6 fruit fly cellular contexts compared by ENCODE assay signal in the genomic region with DNA sequence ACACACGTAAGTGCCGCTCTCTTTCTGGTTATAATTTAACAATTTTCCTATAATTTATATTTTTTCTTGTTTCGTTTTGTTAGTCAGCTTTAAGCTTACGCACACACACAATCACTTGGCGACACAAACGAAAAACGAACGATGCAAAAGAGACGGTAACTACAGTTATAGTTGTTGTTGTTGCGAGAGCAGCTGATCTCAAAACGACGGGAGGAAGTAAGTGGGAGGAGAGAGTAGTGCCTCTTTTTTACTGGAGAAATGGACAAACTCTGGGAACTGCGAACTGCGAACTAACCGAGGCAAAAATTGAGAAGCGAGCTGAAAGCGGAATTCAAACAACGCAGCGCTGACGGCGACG.
TF ChIP-seq lines count a peak whose summit lies in the region.

No protein-coding gene starts in this region.

- TF ChIP-seq CTCF in whole organism, embryonic (GFP tag; optimal IDR thresholded peaks at IDR 0.05; lab: Kevin White, UChicago): no peak

TF ChIP-seq in Kc167, 6 proteins besides CTCF, POLR2A, EP300 and RAD21:
- TF ChIP-seq insv (optimal IDR thresholded peaks at IDR 0.05; lab: Kevin White, UChicago): no peak
- TF ChIP-seq Myc (optimal IDR thresholded peaks at IDR 0.05; lab: Kevin White, UChicago): no peak
- TF ChIP-seq h (optimal IDR thresholded peaks at IDR 0.05; lab: Kevin White, UChicago): no peak
- TF ChIP-seq Sin3A (optimal IDR thresholded peaks at IDR 0.05; lab: Kevin White, UChicago): no peak
- TF ChIP-seq psq (optimal IDR thresholded peaks at IDR 0.05; lab: Kevin White, UChicago): peak; percentile 87
TF ChIP-seq in Kc167: peak in this region for 1.

TF ChIP-seq in whole organism, adult, 20 proteins besides CTCF, POLR2A, EP300 and RAD21:
- peak; percentile 53 for TF ChIP-seq ovo (GFP tag; optimal IDR thresholded peaks at IDR 0.05; lab: Kevin White, UChicago)
- no peak for TF ChIP-seq CG14711 (tag; optimal IDR thresholded peaks at IDR 0.05; lab: Kevin White, UChicago)
- TF ChIP-seq kay (GFP tag; lab: Kevin White, UChicago; ENCODE audit: borderline replicate concordance): peak; percentile 51
- no peak for TF ChIP-seq cic (GFP tag; optimal IDR thresholded peaks at IDR 0.05; lab: Kevin White, UChicago)
- TF ChIP-seq CG11617 (GFP tag; optimal IDR thresholded peaks at IDR 0.05; lab: Kevin White, UChicago): no peak

TF ChIP-seq in whole organism, embryonic, 481 proteins besides CTCF, POLR2A, EP300 and RAD21 (continues in another document):
- TF ChIP-seq Awh (GFP tag; IDR thresholded peaks at IDR 0.05; lab: Robert Waterston, UW): no peak
- peak; percentile 41 for TF ChIP-seq Deaf1 (tag; optimal IDR thresholded peaks at IDR 0.05; lab: Kevin White, UChicago)
- no peak for TF ChIP-seq Elba2 (GFP tag; optimal IDR thresholded peaks at IDR 0.05; lab: Kevin White, UChicago)
- TF ChIP-seq Myb (GFP tag; optimal IDR thresholded peaks at IDR 0.05; lab: Kevin White, UChicago): no peak
- TF ChIP-seq Hey (tag; optimal IDR thresholded peaks at IDR 0.05; lab: Kevin White, UChicago): no peak
- TF ChIP-seq crp (GFP tag; optimal IDR thresholded peaks at IDR 0.05; lab: Kevin White, UChicago): peak in 1 of 2 experiments; percentile 49
- TF ChIP-seq sens-2 (GFP tag; IDR thresholded peaks at IDR 0.05; lab: Robert Waterston, UW): no peak
- TF ChIP-seq Sry-β (GFP tag; optimal IDR thresholded peaks at IDR 0.05; lab: Kevin White, UChicago): no peak
- peak; percentile 76 for TF ChIP-seq sens (GFP tag; lab: Kevin White, UChicago)
- TF ChIP-seq psq (GFP tag; optimal IDR thresholded peaks at IDR 0.05; lab: Kevin White, UChicago): peak; percentile 55
- no peak for TF ChIP-seq wor (GFP tag; IDR thresholded peaks at IDR 0.05; lab: Robert Waterston, UW)
- no peak for TF ChIP-seq CG4854 (GFP tag; optimal IDR thresholded peaks at IDR 0.05; lab: Kevin White, UChicago)
- no peak for TF ChIP-seq CG34224 (GFP tag; IDR thresholded peaks at IDR 0.05; lab: Robert Waterston, UW; ENCODE audit: partially characterized antibody)
- no peak for TF ChIP-seq HLH54F (GFP tag; optimal IDR thresholded peaks at IDR 0.05; lab: Kevin White, UChicago)
- TF ChIP-seq zf30C (GFP tag; optimal IDR thresholded peaks at IDR 0.05; lab: Kevin White, UChicago): no peak
- TF ChIP-seq CG7786 (GFP tag; optimal IDR thresholded peaks at IDR 0.05; lab: Kevin White, UChicago): no peak
- no peak for TF ChIP-seq Dp (GFP tag; optimal IDR thresholded peaks at IDR 0.05; lab: Kevin White, UChicago)
- no peak for TF ChIP-seq Hr3 (GFP tag; optimal IDR thresholded peaks at IDR 0.05; lab: Kevin White, UChicago)
- TF ChIP-seq Fer1 (GFP tag; optimal IDR thresholded peaks at IDR 0.05; lab: Kevin White, UChicago): no peak
- no peak for TF ChIP-seq YL-1 (GFP tag; optimal IDR thresholded peaks at IDR 0.05; lab: Kevin White, UChicago)

TF ChIP-seq in whole organism, prepupa, 60 proteins besides CTCF, POLR2A, EP300 and RAD21:
- peak; percentile 39 for TF ChIP-seq Eip93F (GFP tag; optimal IDR thresholded peaks at IDR 0.05; lab: Kevin White, UChicago)
- 0 out of 3 replicates have a peak, but pooled peaks have one; percentile 7 for TF ChIP-seq eg (GFP tag; IDR thresholded peaks at IDR 0.05; lab: Robert Waterston, UW)
- no peak for TF ChIP-seq CG3032 (tag; optimal IDR thresholded peaks at IDR 0.05; lab: Kevin White, UChicago)
- TF ChIP-seq CG4318 (GFP tag; optimal IDR thresholded peaks at IDR 0.05; lab: Kevin White, UChicago): no peak
- TF ChIP-seq CG6792 (GFP tag; optimal IDR thresholded peaks at IDR 0.05; lab: Kevin White, UChicago): no peak
- TF ChIP-seq esn (GFP tag; optimal IDR thresholded peaks at IDR 0.05; lab: Kevin White, UChicago): no peak
- no peak for TF ChIP-seq Smox (GFP tag; optimal IDR thresholded peaks at IDR 0.05; lab: Kevin White, UChicago)
- no peak for TF ChIP-seq Hr39 (GFP tag; optimal IDR thresholded peaks at IDR 0.05; lab: Kevin White, UChicago)
- TF ChIP-seq CG6163 (GFP tag; IDR thresholded peaks at IDR 0.05; lab: Robert Waterston, UW): peak; percentile 34; the same call in 2 of the 3 replicates
- no peak for TF ChIP-seq Eip75B (GFP tag; optimal IDR thresholded peaks at IDR 0.05; lab: Kevin White, UChicago)
- no peak for TF ChIP-seq svp (GFP tag; lab: Kevin White, UChicago)
- TF ChIP-seq achi (GFP tag; optimal IDR thresholded peaks at IDR 0.05; lab: Kevin White, UChicago): peak; percentile 10
- no peak for TF ChIP-seq CG1621 (tag; optimal IDR thresholded peaks at IDR 0.05; lab: Kevin White, UChicago)
- no peak for TF ChIP-seq CG6854 (GFP tag; optimal IDR thresholded peaks at IDR 0.05; lab: Kevin White, UChicago)
- peak; percentile 8 for TF ChIP-seq CG3919 (GFP tag; optimal IDR thresholded peaks at IDR 0.05; lab: Kevin White, UChicago)
- TF ChIP-seq Sox14 (GFP tag; optimal IDR thresholded peaks at IDR 0.05; lab: Kevin White, UChicago): peak; percentile 15
- peak; percentile 65 for TF ChIP-seq Eip78C (GFP tag; lab: Kevin White, UChicago)
- no peak for TF ChIP-seq Sox102F (GFP tag; optimal IDR thresholded peaks at IDR 0.05; lab: Kevin White, UChicago)
- no peak for TF ChIP-seq acj6 (GFP tag; optimal IDR thresholded peaks at IDR 0.05; lab: Kevin White, UChicago)
- peak; percentile 13 for TF ChIP-seq net (GFP tag; optimal IDR thresholded peaks at IDR 0.05; lab: Kevin White, UChicago)

TF ChIP-seq in whole organism, pupa, 21 proteins besides CTCF, POLR2A, EP300 and RAD21:
- TF ChIP-seq Pif1A (GFP tag; optimal IDR thresholded peaks at IDR 0.05; lab: Kevin White, UChicago) (peak; percentile 22), Snoo (tag; optimal IDR thresholded peaks at IDR 0.05; lab: Kevin White, UChicago) (no peak), CG12605 (GFP tag; IDR thresholded peaks at IDR 0.05; lab: Robert Waterston, UW) (0 out of 2 replicates have a peak, but pooled peaks have one; percentile 7), CG8159 (tag; optimal IDR thresholded peaks at IDR 0.05; lab: Kevin White, UChicago) (peak; percentile 20), EcR (GFP tag; optimal IDR thresholded peaks at IDR 0.05; lab: Kevin White, UChicago) (peak; percentile 49), CG9948 (tag; optimal IDR thresholded peaks at IDR 0.05; lab: Kevin White, UChicago) (no peak), gl (tag; optimal IDR thresholded peaks at IDR 0.05; lab: Kevin White, UChicago) (no peak)

TF ChIP-seq in whole organism, wandering third instar larva, 38 proteins besides CTCF, POLR2A, EP300 and RAD21:
- no peak for TF ChIP-seq Vsx2 (GFP tag; optimal IDR thresholded peaks at IDR 0.05; lab: Kevin White, UChicago; ENCODE audit: partially characterized antibody)
- TF ChIP-seq Sp1 (GFP tag; optimal IDR thresholded peaks at IDR 0.05; lab: Kevin White, UChicago): no peak
- TF ChIP-seq Hr83 (GFP tag; optimal IDR thresholded peaks at IDR 0.05; lab: Kevin White, UChicago; ENCODE audit: poor library complexity, severe bottlenecking): peak; percentile 50
- no peak for TF ChIP-seq Myc (optimal IDR thresholded peaks at IDR 0.05; lab: Kevin White, UChicago)
- TF ChIP-seq Hnf4 (GFP tag; optimal IDR thresholded peaks at IDR 0.05; lab: Kevin White, UChicago): peak; percentile 45
- TF ChIP-seq Rel (GFP tag; optimal IDR thresholded peaks at IDR 0.05; lab: Kevin White, UChicago): no peak
- peak; percentile 19 for TF ChIP-seq Rel (tag; optimal IDR thresholded peaks at IDR 0.05; lab: Kevin White, UChicago)
- no peak for TF ChIP-seq Hr78 (GFP tag; optimal IDR thresholded peaks at IDR 0.05; lab: Kevin White, UChicago)
- peak; percentile 85 for TF ChIP-seq psq (GFP tag; optimal IDR thresholded peaks at IDR 0.05; lab: Kevin White, UChicago)
- peak; percentile 41 for TF ChIP-seq sage (GFP tag; optimal IDR thresholded peaks at IDR 0.05; lab: Kevin White, UChicago)
- TF ChIP-seq dl (GFP tag; optimal IDR thresholded peaks at IDR 0.05; lab: Kevin White, UChicago; ENCODE audit: insufficient read depth in 1 of 2, partially characterized antibody in 2 of 2): peak in 1 of 2 experiments; percentile 48
- peak; percentile 49 for TF ChIP-seq CrebA (GFP tag; optimal IDR thresholded peaks at IDR 0.05; lab: Kevin White, UChicago; ENCODE audit: borderline replicate concordance)
